Worm (Caenorhabditis elegans): Measurements from ENCODE around the gene srw-130.
"Not testable (repeated sequence)": the region's sequence is repeated elsewhere in the genome, so short reads cannot be mapped to it uniquely, and the experiment has no call there.

ce11 chrV:3570695-3571094, 22.0 kb upstream of the srw-130 start, which contains the start of gene F40C5.2:
- TF ChIP-seq flt-1 (GFP tag; IDR thresholded peaks at IDR 0.05); ztf-29 (GFP tag; IDR thresholded peaks at IDR 0.05); med-1 (GFP tag; optimal IDR thresholded peaks at IDR 0.05; ENCODE audit: insufficient read depth); T22C8.4 (GFP tag; IDR thresholded peaks at IDR 0.05): not testable (repeated sequence)

All from whole organism, midembryonic.